Worm (Caenorhabditis elegans): ENCODE data around the gene T25G12.11.

The T25G12.11 gene

DNA sequence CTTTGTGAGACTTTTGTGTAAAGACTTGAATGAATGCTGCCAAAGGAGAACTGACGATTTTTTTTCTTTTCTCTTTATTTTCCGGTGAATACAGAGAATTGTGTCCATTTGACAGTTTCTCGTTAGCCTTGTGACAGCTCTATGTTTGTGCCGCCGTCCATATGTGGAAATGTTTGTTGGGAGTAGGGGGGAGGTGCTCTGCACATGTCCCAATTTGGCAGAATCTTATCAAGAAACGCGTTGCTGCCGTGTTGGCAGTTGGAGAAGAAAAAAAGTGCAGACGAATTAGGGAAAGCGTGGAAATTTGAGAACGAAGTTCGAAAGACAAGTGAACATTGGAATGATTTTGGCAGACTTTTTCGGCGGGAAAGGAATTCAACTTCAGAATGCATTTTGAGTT is 39.5 kb downstream of the T25G12.11 start (continued):
- TF ChIP-seq Y48G9A.11 (GFP tag; IDR thresholded peaks at IDR 0.05), result no peak

DNA sequence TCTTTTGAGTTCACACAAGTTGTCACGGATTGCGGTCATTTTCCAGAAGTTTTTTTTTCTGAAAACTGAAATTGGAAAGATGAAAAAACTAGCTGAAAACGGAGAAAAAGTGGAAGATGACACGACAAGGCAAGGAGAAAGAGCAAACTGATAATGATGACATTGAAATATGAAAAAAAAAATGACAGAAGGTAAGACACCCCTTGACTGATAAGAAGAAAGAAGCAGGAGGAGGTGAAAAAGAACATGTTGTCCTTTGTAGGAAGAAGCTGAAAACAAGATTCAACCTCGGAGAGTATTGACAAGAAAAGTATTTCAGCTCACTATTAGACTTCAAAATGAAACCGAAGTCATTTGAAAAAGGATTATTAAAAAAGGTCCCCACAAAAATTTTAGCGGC is 42.3 kb downstream of the T25G12.11 start, which contains the start of gene B0302.5:
TSS of gene B0302.5 (minus strand) at position 58 of the 400 bp plus-strand sequence.
- TF ChIP-seq nhr-28 (tag; optimal IDR thresholded peaks at IDR 0.05) (peak; percentile 52), dve-1 (tag; optimal IDR thresholded peaks at IDR 0.05; ENCODE audit: insufficient read depth) (peak; percentile 19), pqm-1 (tag; optimal IDR thresholded peaks at IDR 0.05) (peak; percentile 84), hlh-11 (tag; optimal IDR thresholded peaks at IDR 0.05) (peak; percentile 56), nhr-42 (GFP tag; IDR thresholded peaks at IDR 0.05) (0 out of 2 replicates have a peak, but pooled peaks have one; percentile 12), lin-1 (GFP tag; IDR thresholded peaks at IDR 0.05) (no peak), daf-16 (GFP tag; optimal IDR thresholded peaks at IDR 0.05) (no peak), daf-16 (tag; optimal IDR thresholded peaks at IDR 0.05) (peak; percentile 73), R02D3.7 (tag; optimal IDR thresholded peaks at IDR 0.05) (no peak), Y48G9A.11 (GFP tag; IDR thresholded peaks at IDR 0.05) (no peak), nhr-6 (tag; optimal IDR thresholded peaks at IDR 0.05) (peak; percentile 9), mdt-29 (GFP tag; IDR thresholded peaks at IDR 0.05) (no peak), nhr-41 (GFP tag; IDR thresholded peaks at IDR 0.05) (0 out of 2 replicates have a peak, but pooled peaks have one; percentile 31), dmd-6 (GFP tag; IDR thresholded peaks at IDR 0.05) (peak; percentile 61; the same call in 1 of the 2 replicates), php-3 (GFP tag; IDR thresholded peaks at IDR 0.05) (no peak)

All from whole organism, L4 larva.